Fruit fly (Drosophila melanogaster) whole organism, adult: ENCODE results near the gene Rsph3.

Experiments used
- CG11617 ChIP-seq: fragments of 200-800 bp; sonication (Bioruptor generic); optimal IDR thresholded peaks from 2 replicates; lab custom pipeline; 2017; ENCODE audit warnings: mild to moderate bottlenecking, missing biosample characterization, missing genetic modification reagents, missing genetic modification characterization
- CG12768 ChIP-seq: fragments of 200-800 bp; sonication (Bioruptor generic); optimal IDR thresholded peaks from 2 replicates; lab custom pipeline; 2017; ENCODE audit warnings: missing biosample characterization, missing genetic modification characterization, mild to moderate bottlenecking, moderate library complexity, missing genetic modification reagents
- CG14711 ChIP-seq: fragments of 200-800 bp; sonication (Bioruptor generic); optimal IDR thresholded peaks from 2 replicates; lab custom pipeline; 2018; ENCODE audit warnings: missing biosample characterization, mild to moderate bottlenecking, missing genetic modification characterization, moderate library complexity
- CG7045 ChIP-seq: fragments of 200-800 bp; sonication (Bioruptor generic); optimal IDR thresholded peaks from 2 replicates; lab custom pipeline; 2017; ENCODE audit warnings: missing biosample characterization, mild to moderate bottlenecking, missing genetic modification characterization
- Clk ChIP-seq: fragments of 200-800 bp; sonication (Bioruptor generic); optimal IDR thresholded peaks from 2 replicates; lab custom pipeline; 2017; ENCODE audit warnings: missing biosample characterization, missing genetic modification characterization
- Hr96 ChIP-seq: fragments of 200-800 bp; sonication (Bioruptor generic); optimal IDR thresholded peaks from 2 replicates; lab custom pipeline; 2016; ENCODE audit warnings: missing biosample characterization, missing genetic modification characterization
- Mnt ChIP-seq: fragments of 200-800 bp; sonication (Bioruptor generic); optimal IDR thresholded peaks from 2 replicates; lab custom pipeline; 2016; ENCODE audit warnings: missing biosample characterization, mild to moderate bottlenecking, missing genetic modification characterization
- bab1 ChIP-seq: fragments of 200-800 bp; sonication (Bioruptor generic); optimal IDR thresholded peaks from 3 replicates; lab custom pipeline; 2019; ENCODE audit warnings: missing biosample characterization, mild to moderate bottlenecking, missing genetic modification characterization, moderate library complexity
- cic ChIP-seq: fragments of 200-800 bp; sonication (Bioruptor generic); optimal IDR thresholded peaks from 2 replicates; lab custom pipeline; 2017; ENCODE audit warnings: missing biosample characterization, mild to moderate bottlenecking, missing genetic modification characterization, moderate library complexity
- cnc ChIP-seq, 2 experiments: fragments of >200 bp; optimal IDR thresholded peaks; 2 replicates each; lab custom pipeline; 2017
- kay ChIP-seq: fragments of 200-800 bp; sonication (Bioruptor generic); peaks from one replicate; lab custom pipeline; 2016; ENCODE audit warnings: missing biosample characterization, missing genetic modification characterization, borderline replicate concordance
- tj ChIP-seq: fragments of 200-800 bp; sonication (Bioruptor generic); optimal IDR thresholded peaks from 3 replicates; lab custom pipeline; 2017; ENCODE audit warnings: missing biosample characterization, mild to moderate bottlenecking, missing genetic modification characterization, moderate library complexity
- toe ChIP-seq: fragments of 200-800 bp; sonication (Bioruptor generic); optimal IDR thresholded peaks from 2 replicates; lab custom pipeline; 2016; ENCODE audit warnings: missing biosample characterization, missing genetic modification characterization

dm6 chr3L:6723338-6723737, 39.7 kb downstream of the Rsph3 start:
- TF ChIP-seq bab1 (no peak), CG11617 (GFP tag; lab: Kevin White, UChicago) (no peak), Hr96 (no peak), CG7045 (GFP tag; lab: Kevin White, UChicago) (no peak), tj (GFP tag; lab: Kevin White, UChicago) (peak; percentile 26), Mnt (no peak), CG12768 (GFP tag; lab: Kevin White, UChicago) (no peak), cnc (optimal IDR thresholded peaks at IDR 0.05; lab: Kevin White, UChicago) (no peak), kay (no peak), cic (GFP tag; lab: Kevin White, UChicago) (no peak), toe (no peak), Clk (GFP tag; lab: Kevin White, UChicago) (no peak), CG14711 (tag; lab: Kevin White, UChicago) (no peak)
